Worm (Caenorhabditis elegans) whole organism, young adult: ENCODE data around the gene Y38E10A.17.

Experiments
- B0261.1 ChIP-seq: sonication (generic microtip); optimal IDR thresholded peaks from 2 replicates; lab custom pipeline; 2016; ENCODE audit warnings: mild to moderate bottlenecking, missing genetic modification characterization, moderate library complexity, missing compliant biosample characterization
- C17E4.6 ChIP-seq: fragments of 200-800 bp; sonication (Bioruptor generic); IDR thresholded peaks from 2 replicates; pipeline ENCODE4 v1.3.6; 2022; ENCODE audit warnings: missing genetic modification reagents, missing genetic modification characterization, missing compliant biosample characterization
- F10E7.11 ChIP-seq: sonication (generic microtip); optimal IDR thresholded peaks from 2 replicates; lab custom pipeline; 2017; ENCODE audit warnings: mild to moderate bottlenecking, missing genetic modification characterization, moderate library complexity, missing compliant biosample characterization
- F22D6.2 ChIP-seq: sonication (generic microtip); optimal IDR thresholded peaks from 2 replicates; lab custom pipeline; 2016; ENCODE audit warnings: mild to moderate bottlenecking, missing genetic modification characterization, missing compliant biosample characterization
- F52B5.7 ChIP-seq: sonication (generic microtip); optimal IDR thresholded peaks from 2 replicates; lab custom pipeline; 2016; ENCODE audit warnings: mild to moderate bottlenecking, missing genetic modification characterization, missing compliant biosample characterization
- F55B11.4 ChIP-seq: sonication (generic microtip); optimal IDR thresholded peaks from 2 replicates; lab custom pipeline; 2016; ENCODE audit warnings: missing compliant biosample characterization, missing genetic modification characterization, borderline replicate concordance; ENCODE audit not compliant: insufficient read depth
- F57A8.1 ChIP-seq: fragments of 200-800 bp; sonication (Bioruptor generic); optimal IDR thresholded peaks from 2 replicates; lab custom pipeline; 2018; ENCODE audit warnings: mild to moderate bottlenecking, missing genetic modification characterization, moderate library complexity, missing compliant biosample characterization
- T26A5.8 ChIP-seq: sonication (generic microtip); optimal IDR thresholded peaks from 2 replicates; lab custom pipeline; 2016; ENCODE audit warnings: missing genetic modification characterization, missing compliant biosample characterization
- akir-1 ChIP-seq: fragments of 200-800 bp; sonication (Bioruptor generic); optimal IDR thresholded peaks from 2 replicates; lab custom pipeline; 2018; ENCODE audit warnings: mild to moderate bottlenecking, missing genetic modification characterization, moderate library complexity, missing compliant biosample characterization
- aptf-2 ChIP-seq: fragments of 200-800 bp; sonication (Bioruptor generic); conservative IDR thresholded peaks from 2 replicates; pipeline ENCODE4 v1.3.6; 2022; ENCODE audit warnings: missing genetic modification reagents, missing genetic modification characterization, missing compliant biosample characterization
- cebp-1 ChIP-seq, 2 experiments: fragments of 200-800 bp in 1 of 2; sonication (Bioruptor generic) in 1 of 2; sonication (generic microtip) in 1 of 2; IDR thresholded peaks in 1 of 2; optimal IDR thresholded peaks in 1 of 2; 2 replicates each; pipeline versions ENCODE4 v1.3.6 to Lab custom; 2017 to 2022; ENCODE audit warnings: missing compliant biosample characterization in 2 of 2, missing genetic modification characterization in 2 of 2, mild to moderate bottlenecking in 1 of 2, missing genetic modification reagents in 1 of 2, moderate library complexity in 1 of 2
- cebp-2 ChIP-seq: fragments of 200-800 bp; sonication (Bioruptor generic); IDR thresholded peaks from 2 replicates; pipeline ENCODE4 v1.3.6; 2022; ENCODE audit warnings: missing genetic modification characterization, missing compliant biosample characterization
- ceh-40 ChIP-seq: fragments of 200-800 bp; sonication (Bioruptor generic); IDR thresholded peaks from 2 replicates; pipeline ENCODE4 v1.3.6; 2022; ENCODE audit warnings: missing genetic modification characterization, missing compliant biosample characterization
- ceh-79 ChIP-seq: sonication (generic microtip); optimal IDR thresholded peaks from 2 replicates; lab custom pipeline; 2017; ENCODE audit warnings: mild to moderate bottlenecking, missing genetic modification characterization, missing compliant biosample characterization
- chd-7 ChIP-seq: sonication (generic microtip); optimal IDR thresholded peaks from 2 replicates; lab custom pipeline; 2016; ENCODE audit warnings: mild to moderate bottlenecking, missing genetic modification characterization, moderate library complexity, missing compliant biosample characterization
- die-1 ChIP-seq: sonication (generic microtip); optimal IDR thresholded peaks from 2 replicates; lab custom pipeline; 2016; ENCODE audit warnings: missing genotype, mild to moderate bottlenecking, missing genetic modification characterization, missing compliant biosample characterization
- efl-1 ChIP-seq: fragments of 150-350 bp; optimal IDR thresholded peaks from 2 replicates; lab custom pipeline; 2014; ENCODE audit warnings: missing biosample characterization, missing genetic modification reagents, missing genetic modification characterization
- egrh-3 ChIP-seq: fragments of 200-800 bp; sonication (Bioruptor generic); IDR thresholded peaks from 2 replicates; pipeline ENCODE4 v1.3.6; 2022; ENCODE audit warnings: missing genetic modification reagents, missing genetic modification characterization, missing compliant biosample characterization
- gei-17 ChIP-seq: fragments of 200-800 bp; sonication (Bioruptor generic); optimal IDR thresholded peaks from 2 replicates; lab custom pipeline; 2018; ENCODE audit warnings: mild to moderate bottlenecking, missing genetic modification characterization, missing compliant biosample characterization
- hlh-26 ChIP-seq: fragments of 200-800 bp; sonication (Bioruptor generic); conservative IDR thresholded peaks from 2 replicates; pipeline ENCODE4 v1.3.6; 2022; ENCODE audit warnings: missing genetic modification reagents, missing genetic modification characterization, missing compliant biosample characterization
- hrde-1 ChIP-seq: sonication (generic microtip); optimal IDR thresholded peaks from 2 replicates; lab custom pipeline; 2016; ENCODE audit warnings: missing genetic modification characterization, mild to moderate bottlenecking, missing compliant biosample characterization, moderate library complexity, missing genotype, missing genetic modification reagents, borderline replicate concordance
- hsf-1 ChIP-seq: fragments of 200-800 bp; sonication (Bioruptor generic); IDR thresholded peaks from 2 replicates; pipeline ENCODE4 v1.3.6; 2022; ENCODE audit warnings: missing genetic modification reagents, missing genetic modification characterization, missing compliant biosample characterization
- lag-1 ChIP-seq: fragments of 200-800 bp; sonication (Bioruptor generic); IDR thresholded peaks from 2 replicates; pipeline ENCODE4 v1.3.6; 2022; ENCODE audit warnings: missing genetic modification reagents, missing genetic modification characterization, missing compliant biosample characterization
- lin-35 ChIP-seq, 3 experiments: fragments of 150-350 bp in 2 of 3; sonication (generic microtip) in 1 of 3; optimal IDR thresholded peaks; 2 replicates each; lab custom pipeline; 2014 to 2018; ENCODE audit warnings: missing biosample characterization in 3 of 3, missing genetic modification characterization in 3 of 3, missing genetic modification reagents in 3 of 3
- madf-8 ChIP-seq: fragments of 200-800 bp; sonication (Bioruptor generic); conservative IDR thresholded peaks from 2 replicates; pipeline ENCODE4 v1.3.6; 2022; ENCODE audit warnings: missing genetic modification reagents, missing genetic modification characterization, missing compliant biosample characterization
- mcd-1 ChIP-seq: fragments of 200-800 bp; sonication (Bioruptor generic); IDR thresholded peaks from 2 replicates; pipeline ENCODE4 v1.3.6; 2022; ENCODE audit warnings: missing genetic modification reagents, missing genetic modification characterization, missing compliant biosample characterization
- nfya-1 ChIP-seq: sonication (generic microtip); optimal IDR thresholded peaks from 2 replicates; lab custom pipeline; 2017; ENCODE audit warnings: antibody characterized with exemption, missing compliant biosample characterization, missing genetic modification characterization, borderline replicate concordance; ENCODE audit not compliant: insufficient read depth
- nhr-179 ChIP-seq: sonication (generic microtip); optimal IDR thresholded peaks from 2 replicates; lab custom pipeline; 2016; ENCODE audit warnings: mild to moderate bottlenecking, missing genetic modification characterization, missing compliant biosample characterization
- rpc-1 ChIP-seq, 2 experiments: fragments of 150-350 bp in 1 of 2; sonication (generic microtip) in 1 of 2; optimal IDR thresholded peaks; 2 replicates each; lab custom pipeline; 2014 to 2018; ENCODE audit warnings: missing biosample characterization in 1 of 2, missing genetic modification characterization in 1 of 2, missing genetic modification reagents in 1 of 2, missing genotype in 1 of 2
- sdz-38 ChIP-seq: sonication (generic microtip); optimal IDR thresholded peaks from 2 replicates; lab custom pipeline; 2016; ENCODE audit warnings: missing genotype, missing genetic modification characterization, missing compliant biosample characterization
- snpc-3.4 ChIP-seq: sonication (generic microtip); optimal IDR thresholded peaks from 2 replicates; lab custom pipeline; 2017; ENCODE audit warnings: missing genetic modification characterization, mild to moderate bottlenecking, missing compliant biosample characterization, antibody characterized with exemption, moderate library complexity, missing genotype, missing genetic modification reagents
- tbp1 ChIP-seq: fragments of 200-800 bp; sonication (Bioruptor generic); optimal IDR thresholded peaks from 2 replicates; lab custom pipeline; 2018; ENCODE audit warnings: mild to moderate bottlenecking, missing genetic modification characterization, missing compliant biosample characterization
- unc-130 ChIP-seq: sonication (generic microtip); optimal IDR thresholded peaks from 2 replicates; lab custom pipeline; 2016; ENCODE audit warnings: missing genetic modification reagents, missing genetic modification characterization, missing compliant biosample characterization
- xnd-1 ChIP-seq: sonication (generic microtip); optimal IDR thresholded peaks from 2 replicates; lab custom pipeline; 2016; ENCODE audit warnings: missing genotype, missing genetic modification reagents, missing genetic modification characterization, missing compliant biosample characterization
- zim-3 ChIP-seq: sonication (generic microtip); optimal IDR thresholded peaks from 2 replicates; lab custom pipeline; 2017; ENCODE audit warnings: mild to moderate bottlenecking, missing genetic modification characterization, moderate library complexity, missing compliant biosample characterization
- ztf-26 ChIP-seq: sonication (generic microtip); optimal IDR thresholded peaks from 2 replicates; lab custom pipeline; 2017; ENCODE audit warnings: missing genetic modification characterization, missing compliant biosample characterization
- ztf-3 ChIP-seq: fragments of 200-800 bp; sonication (Bioruptor generic); optimal IDR thresholded peaks from 2 replicates; lab custom pipeline; 2018; ENCODE audit warnings: mild to moderate bottlenecking, missing genetic modification characterization, missing compliant biosample characterization
- ztf-6 ChIP-seq: fragments of 200-800 bp; sonication (Bioruptor generic); IDR thresholded peaks from 2 replicates; pipeline ENCODE4 v1.3.6; 2022; ENCODE audit warnings: missing genetic modification reagents, missing genetic modification characterization, missing compliant biosample characterization

Gene Y38E10A.17

DNA sequence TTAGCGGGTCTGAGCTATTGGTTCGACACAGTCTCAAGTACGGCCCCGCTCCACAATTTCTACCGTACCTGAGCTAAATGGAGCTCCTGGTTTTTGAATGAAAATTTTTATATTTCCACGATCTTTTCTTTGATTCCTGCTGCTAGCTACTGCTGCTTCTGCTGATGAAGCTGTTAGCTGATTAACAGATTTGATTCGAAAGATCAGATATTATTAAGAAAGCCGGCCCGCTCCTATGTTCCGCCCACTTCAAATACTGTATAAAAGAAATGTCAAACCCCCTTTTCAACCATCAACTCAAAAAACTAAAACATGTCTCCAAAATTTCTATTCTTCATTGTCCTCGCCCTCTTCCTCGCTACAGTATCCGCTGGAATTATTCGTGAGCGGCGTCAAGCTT is 17.0 kb downstream of the Y38E10A.17 start, which contains the start of gene nspe-3:
Gene nspe-3, plus strand, starts transcription at position 301 of the 400 bp plus-strand sequence.
- TF ChIP-seq nfya-1 (tag; lab: Kevin White, UChicago) (no peak), lag-1 (no peak), gei-17 (GFP tag; lab: Kevin White, UChicago) (no peak), ztf-3 (GFP tag; lab: Kevin White, UChicago) (no peak), aptf-2 (GFP tag; lab: Robert Waterston, UW) (no peak), tbp1 (no peak), B0261.1 (tag; lab: Kevin White, UChicago) (no peak), die-1 (tag; lab: Kevin White, UChicago) (no peak), cebp-2 (GFP tag; lab: Robert Waterston, UW) (no peak), hrde-1 (tag; lab: Kevin White, UChicago) (no peak), hsf-1 (GFP tag; lab: Robert Waterston, UW) (no peak), F55B11.4 (tag; lab: Kevin White, UChicago) (no peak), T26A5.8 (tag; lab: Kevin White, UChicago) (no peak), rpc-1 (optimal IDR thresholded peaks at IDR 0.05; lab: Kevin White, UChicago) (no peak), rpc-1 (tag; optimal IDR thresholded peaks at IDR 0.05; lab: Kevin White, UChicago) (no peak), cebp-1 (GFP tag; IDR thresholded peaks at IDR 0.05; lab: Robert Waterston, UW) (no peak), cebp-1 (tag; optimal IDR thresholded peaks at IDR 0.05; lab: Kevin White, UChicago) (no peak), sdz-38 (tag; lab: Kevin White, UChicago) (no peak), xnd-1 (tag; lab: Kevin White, UChicago) (no peak), ztf-6 (no peak)

DNA sequence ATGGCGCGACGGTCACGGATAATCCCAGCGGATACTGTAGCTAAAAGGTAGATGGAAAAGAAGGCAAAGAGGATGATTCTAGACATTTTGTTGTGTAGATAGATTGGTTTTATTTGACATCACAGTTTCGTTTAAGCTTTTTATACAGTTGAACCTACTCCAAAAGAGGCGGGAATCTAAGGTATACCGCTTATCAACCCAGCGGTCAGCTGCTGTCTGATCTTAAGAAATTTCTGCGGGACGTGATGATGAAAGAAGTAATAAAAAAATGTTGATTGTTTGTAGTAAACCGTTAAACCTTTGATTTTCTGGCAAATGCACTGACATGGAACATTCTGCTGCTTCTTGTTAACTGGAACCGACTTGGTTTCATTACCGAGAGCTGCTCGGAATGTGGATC is 18.5 kb downstream of the Y38E10A.17 start, which contains the start of gene nspe-6:
Gene nspe-6, minus strand, starts transcription at position 101 of the 400 bp plus-strand sequence.
- TF ChIP-seq efl-1 (GFP tag; lab: Kevin White, UChicago) (no peak), akir-1 (no peak), nhr-179 (no peak), hlh-26 (no peak), F57A8.1 (GFP tag; lab: Kevin White, UChicago) (no peak), T26A5.8 (tag; lab: Kevin White, UChicago) (no peak), sdz-38 (tag; lab: Kevin White, UChicago) (no peak), unc-130 (GFP tag; lab: Kevin White, UChicago) (no peak), nfya-1 (tag; lab: Kevin White, UChicago) (no peak), gei-17 (GFP tag; lab: Kevin White, UChicago) (no peak), F52B5.7 (no peak), chd-7 (tag; lab: Kevin White, UChicago) (no peak), C17E4.6 (GFP tag; lab: Robert Waterston, UW) (no peak), ztf-26 (tag; lab: Kevin White, UChicago) (no peak), madf-8 (GFP tag; lab: Robert Waterston, UW) (no peak), egrh-3 (GFP tag; lab: Robert Waterston, UW) (no peak)

DNA sequence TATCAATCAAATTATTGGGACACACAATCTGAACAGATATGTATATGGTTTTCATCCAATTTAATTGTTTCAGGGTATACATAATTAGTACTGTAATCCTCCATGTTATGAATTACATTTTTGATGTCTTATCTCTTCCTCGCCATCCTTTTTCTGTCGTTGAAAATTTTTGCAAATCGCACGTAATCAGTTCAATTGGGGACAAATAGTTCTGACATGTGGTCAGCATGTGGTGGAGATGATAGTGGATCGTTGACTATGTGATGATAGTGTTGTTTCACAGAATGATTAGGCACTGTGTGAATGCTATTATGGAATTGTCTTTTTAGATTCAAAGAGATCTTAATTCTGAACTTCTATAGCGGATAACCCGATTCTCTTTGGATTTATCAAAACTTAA is 19.2 kb downstream of the Y38E10A.17 start:
- TF ChIP-seq madf-8 (GFP tag; lab: Robert Waterston, UW): no peak
- TF ChIP-seq zim-3 (tag; lab: Kevin White, UChicago): no peak
- TF ChIP-seq ceh-79 (tag; lab: Kevin White, UChicago): no peak
- no peak for TF ChIP-seq mcd-1 (GFP tag; lab: Robert Waterston, UW)
- TF ChIP-seq die-1 (tag; lab: Kevin White, UChicago): no peak
- TF ChIP-seq T26A5.8 (tag; lab: Kevin White, UChicago): no peak
- no peak for TF ChIP-seq lin-35 (GFP tag; optimal IDR thresholded peaks at IDR 0.05; lab: Kevin White, UChicago)
- TF ChIP-seq ceh-40 (GFP tag; lab: Robert Waterston, UW): no peak
- TF ChIP-seq F10E7.11 (tag; lab: Kevin White, UChicago): no peak
- no peak for TF ChIP-seq unc-130 (GFP tag; lab: Kevin White, UChicago)
- no peak for TF ChIP-seq tbp1
- no peak for TF ChIP-seq F22D6.2 (tag; lab: Kevin White, UChicago)
- TF ChIP-seq snpc-3.4 (tag; lab: Kevin White, UChicago): no peak
- TF ChIP-seq, all 124 proteins: peak for 0
